Fruit fly (Drosophila melanogaster) whole organism, embryonic: ENCODE data around the gene beta4GalT7.

Source experiments
- Asciz ChIP-seq: fragments of 200-800 bp; sonication (Bioruptor generic); optimal IDR thresholded peaks from 2 replicates; lab custom pipeline; 2017; ENCODE audit warnings: missing biosample characterization, mild to moderate bottlenecking, missing genetic modification characterization, missing genetic modification reagents
- CG10274 ChIP-seq: fragments of 200-800 bp; sonication (Bioruptor generic); optimal IDR thresholded peaks from 3 replicates; lab custom pipeline; 2017; ENCODE audit warnings: missing biosample characterization, mild to moderate bottlenecking, missing genetic modification characterization
- CG12219 ChIP-seq: fragments of 200-800 bp; sonication (Bioruptor generic); optimal IDR thresholded peaks from 3 replicates; lab custom pipeline; 2018; ENCODE audit warnings: missing biosample characterization, mild to moderate bottlenecking, missing genetic modification characterization
- CG12769 ChIP-seq: fragments of 200-800 bp; sonication (Bioruptor generic); optimal IDR thresholded peaks from 2 replicates; lab custom pipeline; 2019; ENCODE audit warnings: missing biosample characterization, mild to moderate bottlenecking, missing genetic modification characterization, moderate library complexity
- CG13296 ChIP-seq: fragments of 200-800 bp; sonication (Bioruptor generic); optimal IDR thresholded peaks from 3 replicates; lab custom pipeline; 2018; ENCODE audit warnings: missing biosample characterization, mild to moderate bottlenecking, missing genetic modification characterization
- CG13894 ChIP-seq: fragments of 200-800 bp; sonication (Bioruptor generic); optimal IDR thresholded peaks from 3 replicates; lab custom pipeline; 2018; ENCODE audit warnings: missing biosample characterization, mild to moderate bottlenecking, missing genetic modification characterization, moderate library complexity
- CG14050 ChIP-seq: fragments of 200-800 bp; sonication (Bioruptor generic); IDR thresholded peaks from 3 replicates; pipeline ENCODE4 v1.3.6; 2022; ENCODE audit warnings: missing biosample characterization, missing genetic modification characterization
- CG14441 ChIP-seq: fragments of 200-800 bp; sonication (Bioruptor generic); IDR thresholded peaks from 2 replicates; pipeline ENCODE4 v1.3.6; 2022; ENCODE audit warnings: missing biosample characterization, missing genetic modification characterization
- CG14710 ChIP-seq: fragments of 200-800 bp; sonication (Bioruptor generic); optimal IDR thresholded peaks from 3 replicates; lab custom pipeline; 2019; ENCODE audit warnings: missing biosample characterization, mild to moderate bottlenecking, missing genetic modification characterization, moderate library complexity
- CG14860 ChIP-seq: fragments of 200-800 bp; sonication (Bioruptor generic); IDR thresholded peaks from 3 replicates; pipeline ENCODE4 v1.3.6; 2022; ENCODE audit warnings: missing biosample characterization, missing genetic modification characterization; ENCODE audit not compliant: partially characterized antibody
- CG15011 ChIP-seq: fragments of 200-800 bp; sonication (Bioruptor generic); optimal IDR thresholded peaks from 3 replicates; lab custom pipeline; 2018; ENCODE audit warnings: missing biosample characterization, mild to moderate bottlenecking, missing genetic modification characterization
- CG15601 ChIP-seq: fragments of 200-800 bp; sonication (Bioruptor generic); optimal IDR thresholded peaks from 3 replicates; lab custom pipeline; 2019; ENCODE audit warnings: missing biosample characterization, mild to moderate bottlenecking, missing genetic modification characterization, moderate library complexity
- CG1603 ChIP-seq: fragments of 200-800 bp; sonication (Bioruptor generic); optimal IDR thresholded peaks from 2 replicates; lab custom pipeline; 2019; ENCODE audit warnings: missing biosample characterization, mild to moderate bottlenecking, missing genetic modification characterization, moderate library complexity
- CG17829 ChIP-seq: fragments of 200-800 bp; optimal IDR thresholded peaks from 2 replicates; lab custom pipeline; 2019; ENCODE audit warnings: missing biosample characterization, mild to moderate bottlenecking, missing genetic modification characterization, moderate library complexity
- CG17912 ChIP-seq: fragments of 200-800 bp; sonication (Bioruptor generic); optimal IDR thresholded peaks from 2 replicates; lab custom pipeline; 2018; ENCODE audit warnings: missing biosample characterization, mild to moderate bottlenecking, missing genetic modification characterization
- CG18262 ChIP-seq: fragments of 200-800 bp; optimal IDR thresholded peaks from 3 replicates; lab custom pipeline; 2019; ENCODE audit warnings: missing biosample characterization, mild to moderate bottlenecking, missing genetic modification characterization, moderate library complexity
- CG2116 ChIP-seq: fragments of 200-800 bp; sonication (Bioruptor generic); optimal IDR thresholded peaks from 3 replicates; lab custom pipeline; 2018; ENCODE audit warnings: missing biosample characterization, mild to moderate bottlenecking, missing genetic modification characterization
- CG2199 ChIP-seq: fragments of 200-800 bp; sonication (Bioruptor generic); IDR thresholded peaks from 3 replicates; pipeline ENCODE4 v1.3.6; 2022; ENCODE audit warnings: missing biosample characterization, missing genetic modification characterization
- CG30020 ChIP-seq: fragments of 200-800 bp; optimal IDR thresholded peaks from 2 replicates; lab custom pipeline; 2019; ENCODE audit warnings: missing biosample characterization, mild to moderate bottlenecking, missing genetic modification characterization, moderate library complexity
- CG30431 ChIP-seq: fragments of 200-800 bp; sonication (Bioruptor generic); optimal IDR thresholded peaks from 2 replicates; lab custom pipeline; 2017; ENCODE audit warnings: missing biosample characterization, missing genetic modification characterization
- CG33557 ChIP-seq: fragments of 200-800 bp; sonication (Bioruptor generic); optimal IDR thresholded peaks from 2 replicates; lab custom pipeline; 2019; ENCODE audit warnings: missing biosample characterization, mild to moderate bottlenecking, missing genetic modification characterization, moderate library complexity
- CG3995 ChIP-seq: fragments of 200-800 bp; sonication (Bioruptor generic); optimal IDR thresholded peaks from 3 replicates; lab custom pipeline; 2016; ENCODE audit warnings: missing biosample characterization, missing genetic modification characterization
- CG5180 ChIP-seq: fragments of 200-800 bp; sonication (Bioruptor generic); optimal IDR thresholded peaks from 3 replicates; lab custom pipeline; 2017; ENCODE audit warnings: missing biosample characterization, missing genetic modification characterization, mild to moderate bottlenecking, moderate library complexity, missing genetic modification reagents
- CG6854 ChIP-seq: fragments of 200-800 bp; sonication (Bioruptor generic); optimal IDR thresholded peaks from 3 replicates; lab custom pipeline; 2017; ENCODE audit warnings: missing biosample characterization, mild to moderate bottlenecking, missing genetic modification characterization
- CG8388 ChIP-seq: fragments of 200-800 bp; sonication (Bioruptor generic); optimal IDR thresholded peaks from 2 replicates; lab custom pipeline; 2019; ENCODE audit warnings: missing biosample characterization, mild to moderate bottlenecking, missing genetic modification characterization, moderate library complexity
- CG8924 ChIP-seq: fragments of 200-800 bp; optimal IDR thresholded peaks from 3 replicates; lab custom pipeline; 2019; ENCODE audit warnings: missing biosample characterization, mild to moderate bottlenecking, missing genetic modification characterization, moderate library complexity
- CrebB ChIP-seq: fragments of 200-800 bp; sonication (Bioruptor generic); optimal IDR thresholded peaks from 3 replicates; lab custom pipeline; 2018; ENCODE audit warnings: missing biosample characterization, mild to moderate bottlenecking, missing genetic modification characterization
- D ChIP-seq, 2 experiments: fragments of 200-800 bp in 1 of 2; fragments of >200 bp in 1 of 2; sonication (Bioruptor generic) in 1 of 2; optimal IDR thresholded peaks; 2 replicates in 1 of 2; 3 replicates in 1 of 2; lab custom pipeline; 2017; ENCODE audit warnings: mild to moderate bottlenecking in 1 of 2, missing biosample characterization in 1 of 2, missing genetic modification characterization in 1 of 2, missing genetic modification reagents in 1 of 2
- Dip3 ChIP-seq: fragments of 200-800 bp; sonication (Bioruptor generic); optimal IDR thresholded peaks from 3 replicates; lab custom pipeline; 2016; ENCODE audit warnings: missing biosample characterization, missing genetic modification characterization
- Dp ChIP-seq: fragments of 200-800 bp; sonication (Bioruptor generic); optimal IDR thresholded peaks from 2 replicates; lab custom pipeline; 2018; ENCODE audit warnings: missing biosample characterization, mild to moderate bottlenecking, missing genetic modification characterization, moderate library complexity
- Ets97D ChIP-seq: fragments of 200-800 bp; sonication (Bioruptor generic); optimal IDR thresholded peaks from 3 replicates; lab custom pipeline; 2016; ENCODE audit warnings: missing biosample characterization, missing genetic modification characterization
- Hmr ChIP-seq: fragments of 200-800 bp; sonication (Bioruptor generic); optimal IDR thresholded peaks from 3 replicates; lab custom pipeline; 2017; ENCODE audit warnings: mild to moderate bottlenecking, missing biosample characterization, missing genetic modification reagents, missing genetic modification characterization
- Mes4 ChIP-seq: fragments of 200-800 bp; sonication (Bioruptor generic); optimal IDR thresholded peaks from 2 replicates; lab custom pipeline; 2016; ENCODE audit warnings: missing biosample characterization, missing genetic modification characterization
- Nf-YC ChIP-seq: fragments of 200-800 bp; optimal IDR thresholded peaks from 3 replicates; lab custom pipeline; 2019; ENCODE audit warnings: missing biosample characterization, mild to moderate bottlenecking, missing genetic modification characterization, moderate library complexity
- Sin3A ChIP-seq: fragments of >200 bp; optimal IDR thresholded peaks from 2 replicates; lab custom pipeline; 2018
- btn ChIP-seq: fragments of 200-800 bp; sonication (Bioruptor generic); optimal IDR thresholded peaks from 2 replicates; lab custom pipeline; 2016; ENCODE audit warnings: missing biosample characterization, missing genetic modification characterization
- crol ChIP-seq: fragments of 200-800 bp; sonication (Bioruptor generic); IDR thresholded peaks from 2 replicates; pipeline ENCODE4 v1.3.6; 2022; ENCODE audit warnings: missing biosample characterization, missing genetic modification characterization
- cwo ChIP-seq: fragments of 200-800 bp; sonication (Bioruptor generic); optimal IDR thresholded peaks from 3 replicates; lab custom pipeline; 2017; ENCODE audit warnings: missing biosample characterization, missing genetic modification characterization, mild to moderate bottlenecking, moderate library complexity, missing genetic modification reagents
- grn ChIP-seq: fragments of 200-800 bp; sonication (Bioruptor generic); optimal IDR thresholded peaks from 3 replicates; lab custom pipeline; 2017; ENCODE audit warnings: missing biosample characterization, missing genetic modification characterization
- hth ChIP-seq: fragments of >200 bp; optimal IDR thresholded peaks from 2 replicates; lab custom pipeline; 2017; ENCODE audit warnings: inconsistent platforms
- nau ChIP-seq: fragments of 200-800 bp; sonication (Bioruptor generic); optimal IDR thresholded peaks from 3 replicates; lab custom pipeline; 2017; ENCODE audit warnings: missing biosample characterization, mild to moderate bottlenecking, missing genetic modification characterization, missing genetic modification reagents
- nerfin-1 ChIP-seq: fragments of 200-800 bp; sonication (Bioruptor generic); optimal IDR thresholded peaks from 3 replicates; lab custom pipeline; 2019; ENCODE audit warnings: missing biosample characterization, mild to moderate bottlenecking, missing genetic modification characterization, moderate library complexity
- onecut ChIP-seq: fragments of 200-800 bp; sonication (Bioruptor generic); IDR thresholded peaks from 2 replicates; pipeline ENCODE4 v1.3.6; 2022; ENCODE audit warnings: missing biosample characterization, missing genetic modification characterization
- p53 ChIP-seq: fragments of 200-800 bp; sonication (Bioruptor generic); optimal IDR thresholded peaks from 2 replicates; lab custom pipeline; 2016; ENCODE audit warnings: missing biosample characterization, missing genetic modification characterization
- psq ChIP-seq: fragments of 200-800 bp; sonication (Bioruptor generic); optimal IDR thresholded peaks from 2 replicates; lab custom pipeline; 2017; ENCODE audit warnings: missing biosample characterization, missing genetic modification characterization
- pzg ChIP-seq: fragments of 200-800 bp; sonication (Bioruptor generic); optimal IDR thresholded peaks from 3 replicates; lab custom pipeline; 2018; ENCODE audit warnings: missing biosample characterization, mild to moderate bottlenecking, missing genetic modification characterization, moderate library complexity
- sd ChIP-seq: fragments of 200-800 bp; sonication (Bioruptor generic); optimal IDR thresholded peaks from 3 replicates; lab custom pipeline; 2018; ENCODE audit warnings: missing biosample characterization, mild to moderate bottlenecking, missing genetic modification characterization, moderate library complexity
- vvl ChIP-seq: fragments of 200-800 bp; sonication (Bioruptor generic); IDR thresholded peaks from 2 replicates; pipeline ENCODE4 v1.3.6; 2022; ENCODE audit warnings: missing biosample characterization, missing genetic modification characterization
- zfh1 ChIP-seq: fragments of 200-800 bp; sonication (Bioruptor generic); IDR thresholded peaks from 3 replicates; pipeline ENCODE4 v1.3.6; 2022; ENCODE audit warnings: missing biosample characterization, missing genetic modification characterization

beta4GalT7 gene

dm6 chr3R:25049742-25050517, 26.9 kb downstream of the beta4GalT7 start (continued):
- TF ChIP-seq CG8924 (tag; lab: Kevin White, UChicago) = peak; percentile 67
- TF ChIP-seq CG13296 (GFP tag; lab: Kevin White, UChicago) = peak; percentile 49
- no peak for TF ChIP-seq CG2199 (GFP tag; lab: Robert Waterston, UW)
- TF ChIP-seq CG3995 (GFP tag; lab: Kevin White, UChicago) = peak; percentile 65
- TF ChIP-seq CG33557 (GFP tag; lab: Kevin White, UChicago) = peak; percentile 30
- peak; percentile 31 for TF ChIP-seq psq (GFP tag; lab: Kevin White, UChicago)
- TF ChIP-seq CG17829 = peak; percentile 45
- TF ChIP-seq Dip3 (GFP tag; lab: Kevin White, UChicago) = peak; percentile 5
- TF ChIP-seq CG12769 (tag; lab: Kevin White, UChicago) = peak; percentile 73
- peak; percentile 10 for TF ChIP-seq CG6854 (GFP tag; lab: Kevin White, UChicago)
- TF ChIP-seq CG14710 = no peak
- TF ChIP-seq Nf-YC (tag; lab: Kevin White, UChicago) = peak; percentile 85
- peak; percentile 8 for TF ChIP-seq CG12219 (GFP tag; lab: Kevin White, UChicago)
- peak; percentile 31 for TF ChIP-seq Dp (GFP tag; lab: Kevin White, UChicago)
- no peak for TF ChIP-seq Ets97D (GFP tag; lab: Kevin White, UChicago)
- peak; percentile 63 for TF ChIP-seq CG2116 (GFP tag; lab: Kevin White, UChicago)
- TF ChIP-seq nau (GFP tag; lab: Kevin White, UChicago) = peak; percentile 5
- TF ChIP-seq CG14441 (GFP tag; lab: Robert Waterston, UW) = no peak
- peak; percentile 17 for TF ChIP-seq Asciz (GFP tag; lab: Kevin White, UChicago)
- peak; percentile 100 for TF ChIP-seq CG8388
- TF ChIP-seq Hmr (GFP tag; lab: Kevin White, UChicago) = peak; percentile 67
- TF ChIP-seq sd (tag; lab: Kevin White, UChicago) = peak; percentile 58
- no peak for TF ChIP-seq zfh1 (GFP tag; lab: Robert Waterston, UW)
- TF ChIP-seq hth (lab: Kevin White, UChicago) = no peak
- peak; percentile 33 for TF ChIP-seq CG30020 (tag; lab: Kevin White, UChicago)
- peak; percentile 18 for TF ChIP-seq CG18262 (tag; lab: Kevin White, UChicago)
- peak; percentile 46; the same call in 1 of the 2 replicates for TF ChIP-seq onecut
- TF ChIP-seq cwo (GFP tag; lab: Kevin White, UChicago) = peak; percentile 49
- TF ChIP-seq Mes4 (GFP tag; lab: Kevin White, UChicago) = no peak
- TF ChIP-seq CG15601 (tag; lab: Kevin White, UChicago) = peak; percentile 24
- TF ChIP-seq CG10274 (GFP tag; lab: Kevin White, UChicago) = no peak
- no peak for TF ChIP-seq CG30431 (GFP tag; lab: Kevin White, UChicago)
- no peak for TF ChIP-seq CG14860 (GFP tag; lab: Robert Waterston, UW)
- TF ChIP-seq CG14050 = no peak
- no peak for TF ChIP-seq crol (GFP tag; lab: Robert Waterston, UW)
- no peak for TF ChIP-seq Sin3A (lab: Kevin White, UChicago)
- TF ChIP-seq btn (GFP tag; lab: Kevin White, UChicago) = no peak
- peak; percentile 8 for TF ChIP-seq CG1603 (tag; lab: Kevin White, UChicago)
- peak; percentile 39 for TF ChIP-seq CrebB (tag; lab: Kevin White, UChicago)
- peak; percentile 32 for TF ChIP-seq pzg (GFP tag; lab: Kevin White, UChicago)
- peak; percentile 42 for TF ChIP-seq p53 (GFP tag; lab: Kevin White, UChicago)
- no peak for TF ChIP-seq CG17912 (GFP tag; lab: Kevin White, UChicago)
- peak; percentile 55 for TF ChIP-seq grn (GFP tag; lab: Kevin White, UChicago)
- TF ChIP-seq nerfin-1 (tag; lab: Kevin White, UChicago) = no peak
- no peak for TF ChIP-seq CG15011 (GFP tag; lab: Kevin White, UChicago)
- TF ChIP-seq D (optimal IDR thresholded peaks at IDR 0.05; lab: Kevin White, UChicago) = peak; percentile 39
- TF ChIP-seq D (GFP tag; optimal IDR thresholded peaks at IDR 0.05; lab: Kevin White, UChicago) = no peak
- peak; percentile 89 for TF ChIP-seq CG13894 (tag; lab: Kevin White, UChicago)
- no peak for TF ChIP-seq vvl (GFP tag; lab: Robert Waterston, UW)
- TF ChIP-seq CG5180 (GFP tag; lab: Kevin White, UChicago) = peak; percentile 86
